Fruit fly (Drosophila melanogaster): ENCODE results near the gene CG34316.
A peak's percentile ranks its signal among the peaks of the same experiment; 100 is the strongest.

CG34316 gene

DNA sequence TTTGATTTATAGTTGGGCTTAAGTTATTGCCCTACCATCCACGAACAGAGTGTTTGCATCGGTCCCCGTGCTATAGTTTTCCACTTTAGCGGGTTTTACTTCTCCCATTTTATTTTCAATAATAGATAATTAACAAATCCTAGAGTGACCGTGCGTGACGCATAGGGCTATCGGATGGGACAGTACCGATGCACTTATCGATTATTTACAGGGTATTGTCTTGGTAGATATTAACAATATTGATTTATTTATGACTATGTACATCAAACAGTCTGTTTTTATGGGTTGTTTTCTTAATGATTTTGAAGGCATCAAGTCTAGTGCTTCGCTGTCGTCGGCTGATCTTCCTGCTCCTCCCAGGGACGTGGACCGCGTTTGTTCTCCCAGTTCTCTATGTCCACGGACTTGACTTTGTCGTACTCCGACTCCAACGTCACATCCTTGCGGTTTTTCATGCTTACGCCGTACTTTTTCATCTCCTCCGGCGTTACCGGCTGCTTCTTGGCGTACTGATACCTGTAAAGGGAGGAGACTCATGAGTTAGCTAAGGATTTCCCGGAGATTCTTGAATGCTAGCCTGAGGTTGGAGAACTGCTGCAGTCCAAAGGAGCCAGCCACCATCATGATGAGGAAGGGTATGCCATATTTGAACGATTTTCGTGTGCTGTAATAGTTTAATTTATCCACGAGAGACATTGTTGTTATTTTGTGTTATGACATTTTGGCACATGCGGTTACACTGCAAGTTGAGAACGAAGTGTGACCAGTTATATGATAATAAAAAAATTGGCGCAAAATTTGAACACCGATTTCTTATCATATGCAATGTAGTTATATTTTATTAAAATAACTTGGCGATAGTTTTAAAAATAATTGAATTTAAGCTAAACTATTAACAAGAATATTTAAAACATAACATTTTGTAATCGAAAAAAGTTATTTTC lies 47.8 kb downstream of the CG34316 start, which contains the start of the genes MRG15 and Tm1 (continued):
- TF ChIP-seq CG34376 (GFP tag; optimal IDR thresholded peaks at IDR 0.05), result no peak
- TF ChIP-seq CG2120 (GFP tag; optimal IDR thresholded peaks at IDR 0.05), result peak; percentile 9
- TF ChIP-seq CG18262 (tag; optimal IDR thresholded peaks at IDR 0.05), result no peak
- TF ChIP-seq CG10147 (GFP tag; optimal IDR thresholded peaks at IDR 0.05), result no peak
- peak; percentile 70 for TF ChIP-seq Doc3 (GFP tag; IDR thresholded peaks at IDR 0.05; ENCODE audit: partially characterized antibody)
- no peak for TF ChIP-seq cg (GFP tag; optimal IDR thresholded peaks at IDR 0.05)
- TF ChIP-seq CG14860 (GFP tag; IDR thresholded peaks at IDR 0.05; ENCODE audit: partially characterized antibody), result peak; percentile 53; the same call in 2 of the 3 replicates
- no peak for TF ChIP-seq schlank (tag; optimal IDR thresholded peaks at IDR 0.05)
- no peak for TF ChIP-seq chm (GFP tag; IDR thresholded peaks at IDR 0.05)
- no peak for TF ChIP-seq grn (GFP tag; optimal IDR thresholded peaks at IDR 0.05)
- no peak for TF ChIP-seq Spps (tag; optimal IDR thresholded peaks at IDR 0.05)
- TF ChIP-seq ftz-f1 (GFP tag; optimal IDR thresholded peaks at IDR 0.05), result peak; percentile 14
- TF ChIP-seq repo (GFP tag; optimal IDR thresholded peaks at IDR 0.05), result no peak
- peak; percentile 70 for TF ChIP-seq unc-4 (GFP tag; IDR thresholded peaks at IDR 0.05; ENCODE audit: partially characterized antibody)
- TF ChIP-seq ato (GFP tag; IDR thresholded peaks at IDR 0.05; ENCODE audit: partially characterized antibody), result peak; percentile 56
- no peak for TF ChIP-seq eve (GFP tag; optimal IDR thresholded peaks at IDR 0.05)
- TF ChIP-seq BEAF-32 (GFP tag; optimal IDR thresholded peaks at IDR 0.05), result peak; percentile 78
- no peak for TF ChIP-seq cato (GFP tag; optimal IDR thresholded peaks at IDR 0.05; ENCODE audit: borderline replicate concordance)
- no peak for TF ChIP-seq ab (GFP tag; optimal IDR thresholded peaks at IDR 0.05)
- TF ChIP-seq zen2 (GFP tag; IDR thresholded peaks at IDR 0.05; ENCODE audit: partially characterized antibody), result peak; percentile 63; the same call in 1 of the 3 replicates
- peak; percentile 33; the same call in 1 of the 2 replicates for TF ChIP-seq CG9932 (GFP tag; IDR thresholded peaks at IDR 0.05)
- TF ChIP-seq Six4 (GFP tag; optimal IDR thresholded peaks at IDR 0.05), result no peak
- TF ChIP-seq CG7963 (GFP tag; IDR thresholded peaks at IDR 0.05; ENCODE audit: partially characterized antibody), result peak; percentile 48; the same call in 2 of the 3 replicates
- TF ChIP-seq CG33213 (GFP tag; optimal IDR thresholded peaks at IDR 0.05), result no peak
- no peak for TF ChIP-seq NfI (GFP tag; optimal IDR thresholded peaks at IDR 0.05)
- TF ChIP-seq phol (tag; optimal IDR thresholded peaks at IDR 0.05), result peak; percentile 45
- TF ChIP-seq CG10959 (GFP tag; IDR thresholded peaks at IDR 0.05), result no peak
- no peak for TF ChIP-seq CG10321 (GFP tag; IDR thresholded peaks at IDR 0.05)
- TF ChIP-seq dmrt99B (tag; optimal IDR thresholded peaks at IDR 0.05), result no peak
- no peak for TF ChIP-seq trh (GFP tag; optimal IDR thresholded peaks at IDR 0.05)
- TF ChIP-seq p53 (GFP tag; optimal IDR thresholded peaks at IDR 0.05), result no peak
- peak; percentile 49; the same call in 1 of the 2 replicates for TF ChIP-seq inv (GFP tag; IDR thresholded peaks at IDR 0.05; ENCODE audit: partially characterized antibody)
- peak; percentile 72 for TF ChIP-seq CG13287 (GFP tag; IDR thresholded peaks at IDR 0.05; ENCODE audit: partially characterized antibody)
- TF ChIP-seq Abd-B (GFP tag; optimal IDR thresholded peaks at IDR 0.05), result peak; percentile 28
- TF ChIP-seq Pdp1 (GFP tag; optimal IDR thresholded peaks at IDR 0.05), result peak in 1 of 2 experiments; percentile 95
- no peak for TF ChIP-seq Tbp (GFP tag; optimal IDR thresholded peaks at IDR 0.05)
- peak; percentile 10 for TF ChIP-seq sug (tag; optimal IDR thresholded peaks at IDR 0.05)
- peak; percentile 50 for TF ChIP-seq Sin3A (optimal IDR thresholded peaks at IDR 0.05)
- TF ChIP-seq nmo (GFP tag; optimal IDR thresholded peaks at IDR 0.05), result peak; percentile 9
- TF ChIP-seq org-1 (GFP tag; optimal IDR thresholded peaks at IDR 0.05), result no peak
- TF ChIP-seq gro (GFP tag; optimal IDR thresholded peaks at IDR 0.05), result no peak
- no peak for TF ChIP-seq sens-2 (GFP tag; IDR thresholded peaks at IDR 0.05)
- peak; percentile 66; the same call in 2 of the 3 replicates for TF ChIP-seq knrl (GFP tag; IDR thresholded peaks at IDR 0.05; ENCODE audit: partially characterized antibody)
- TF ChIP-seq Bgb (GFP tag; IDR thresholded peaks at IDR 0.05; ENCODE audit: partially characterized antibody), result peak; percentile 71
- peak; percentile 55 for TF ChIP-seq CG1603 (tag; optimal IDR thresholded peaks at IDR 0.05)
- no peak for TF ChIP-seq sc (optimal IDR thresholded peaks at IDR 0.05)
- no peak for TF ChIP-seq sc (GFP tag; optimal IDR thresholded peaks at IDR 0.05)

Measured in whole organism, embryonic.